Fruit fly (Drosophila melanogaster) whole organism, prepupa: ENCODE results near the gene CG32369.
A peak's percentile ranks its signal among the peaks of the same experiment; 100 is the strongest.

ENCODE experiments used
- Blimp-1 ChIP-seq: fragments of 200-800 bp; sonication (Bioruptor generic); optimal IDR thresholded peaks from 3 replicates; lab custom pipeline; 2017; ENCODE audit warnings: missing biosample characterization, missing genetic modification characterization, mild to moderate bottlenecking, moderate library complexity, missing genetic modification reagents
- CG10631 ChIP-seq: fragments of 200-800 bp; sonication (Bioruptor generic); optimal IDR thresholded peaks from 2 replicates; lab custom pipeline; 2016; ENCODE audit warnings: missing biosample characterization, missing genetic modification characterization
- CG10669 ChIP-seq: fragments of 200-800 bp; sonication (Bioruptor generic); optimal IDR thresholded peaks from 3 replicates; lab custom pipeline; 2018; ENCODE audit warnings: missing biosample characterization, mild to moderate bottlenecking, missing genetic modification characterization, moderate library complexity
- CG11294 ChIP-seq: fragments of 200-800 bp; sonication (Bioruptor generic); IDR thresholded peaks from 2 replicates; pipeline ENCODE4 v1.3.6; 2022; ENCODE audit warnings: missing biosample characterization, missing genetic modification characterization
- CG11762 ChIP-seq: fragments of 200-800 bp; sonication (Bioruptor generic); optimal IDR thresholded peaks from 3 replicates; lab custom pipeline; 2016; ENCODE audit warnings: missing biosample characterization, missing genetic modification characterization; ENCODE audit not compliant: insufficient read depth
- CG11902 ChIP-seq: fragments of 200-800 bp; sonication (Bioruptor generic); optimal IDR thresholded peaks from 3 replicates; lab custom pipeline; 2016; ENCODE audit warnings: missing biosample characterization, missing genetic modification characterization
- CG15336 ChIP-seq: fragments of 200-800 bp; sonication (Bioruptor generic); IDR thresholded peaks from 2 replicates; pipeline ENCODE4 v1.3.6; 2022; ENCODE audit warnings: missing biosample characterization, missing genetic modification characterization
- CG1621 ChIP-seq: fragments of 200-800 bp; sonication (Bioruptor generic); optimal IDR thresholded peaks from 3 replicates; lab custom pipeline; 2018; ENCODE audit warnings: missing biosample characterization, mild to moderate bottlenecking, missing genetic modification characterization
- CG16779 ChIP-seq: fragments of 200-800 bp; sonication (Bioruptor generic); optimal IDR thresholded peaks from 3 replicates; lab custom pipeline; 2017; ENCODE audit warnings: missing biosample characterization, mild to moderate bottlenecking, missing genetic modification characterization
- CG3032 ChIP-seq: fragments of 200-800 bp; optimal IDR thresholded peaks from 2 replicates; lab custom pipeline; 2019; ENCODE audit warnings: missing biosample characterization, mild to moderate bottlenecking, missing genetic modification characterization, moderate library complexity
- CG32006 ChIP-seq: fragments of 200-800 bp; sonication (Bioruptor generic); optimal IDR thresholded peaks from 3 replicates; lab custom pipeline; 2017; ENCODE audit warnings: missing biosample characterization, mild to moderate bottlenecking, missing genetic modification characterization
- CG34406 ChIP-seq: fragments of 200-800 bp; sonication (Bioruptor generic); optimal IDR thresholded peaks from 3 replicates; lab custom pipeline; 2016; ENCODE audit warnings: missing biosample characterization, missing genetic modification characterization
- CG6163 ChIP-seq: fragments of 200-800 bp; sonication (Bioruptor generic); IDR thresholded peaks from 3 replicates; pipeline ENCODE4 v1.3.6; 2022; ENCODE audit warnings: missing biosample characterization, missing genetic modification characterization
- CG6276 ChIP-seq: fragments of 200-800 bp; sonication (Bioruptor generic); optimal IDR thresholded peaks from 2 replicates; lab custom pipeline; 2017; ENCODE audit warnings: missing biosample characterization, mild to moderate bottlenecking, missing genetic modification characterization
- CG6808 ChIP-seq: fragments of 200-800 bp; sonication (Bioruptor generic); optimal IDR thresholded peaks from 3 replicates; lab custom pipeline; 2017; ENCODE audit warnings: missing biosample characterization, missing genetic modification characterization, mild to moderate bottlenecking, moderate library complexity, missing genetic modification reagents
- CG6854 ChIP-seq: fragments of 200-800 bp; sonication (Bioruptor generic); optimal IDR thresholded peaks from 2 replicates; lab custom pipeline; 2017; ENCODE audit warnings: missing biosample characterization, mild to moderate bottlenecking, missing genetic modification characterization
- CG7368 ChIP-seq: fragments of 200-800 bp; sonication (Bioruptor generic); optimal IDR thresholded peaks from 3 replicates; lab custom pipeline; 2016; ENCODE audit warnings: missing biosample characterization, missing genetic modification characterization
- CG8119 ChIP-seq: fragments of 200-800 bp; sonication (Bioruptor generic); IDR thresholded peaks from 3 replicates; pipeline ENCODE4 v1.3.6; 2022; ENCODE audit warnings: missing biosample characterization, missing genetic modification characterization
- CG8632 ChIP-seq: fragments of 200-800 bp; sonication (Bioruptor generic); optimal IDR thresholded peaks from 3 replicates; lab custom pipeline; 2016; ENCODE audit warnings: missing biosample characterization, missing genetic modification characterization
- CG9139 ChIP-seq: fragments of 200-800 bp; sonication (Bioruptor generic); optimal IDR thresholded peaks from 3 replicates; lab custom pipeline; 2017; ENCODE audit warnings: missing biosample characterization, mild to moderate bottlenecking, missing genetic modification characterization
- Eip93F ChIP-seq: fragments of 200-800 bp; sonication (Bioruptor generic); optimal IDR thresholded peaks from 2 replicates; lab custom pipeline; 2016; ENCODE audit warnings: missing biosample characterization, mild to moderate bottlenecking, missing genetic modification characterization
- Ets21C ChIP-seq: fragments of 200-800 bp; sonication (Bioruptor generic); optimal IDR thresholded peaks from 3 replicates; lab custom pipeline; 2016; ENCODE audit warnings: missing biosample characterization, missing genetic modification characterization
- Gug ChIP-seq: fragments of 200-800 bp; sonication (Bioruptor generic); IDR thresholded peaks from 2 replicates; pipeline ENCODE4 v1.3.6; 2022; ENCODE audit warnings: missing biosample characterization, missing genetic modification characterization
- Hr38 ChIP-seq: sonication (Bioruptor generic); optimal IDR thresholded peaks from 2 replicates; lab custom pipeline; 2016; ENCODE audit warnings: missing biosample characterization, missing genetic modification characterization
- Hr39 ChIP-seq: fragments of 200-800 bp; sonication (Bioruptor generic); optimal IDR thresholded peaks from 2 replicates; lab custom pipeline; 2016; ENCODE audit warnings: missing biosample characterization, missing genetic modification characterization
- Hr4 ChIP-seq: fragments of 200-800 bp; sonication (Bioruptor generic); optimal IDR thresholded peaks from 3 replicates; lab custom pipeline; 2016; ENCODE audit warnings: missing biosample characterization, missing genetic modification characterization
- Lpt ChIP-seq: fragments of 200-800 bp; sonication (Bioruptor generic); optimal IDR thresholded peaks from 3 replicates; lab custom pipeline; 2016; ENCODE audit warnings: missing biosample characterization, missing genetic modification characterization
- Met ChIP-seq: fragments of 200-800 bp; sonication (Bioruptor generic); optimal IDR thresholded peaks from 3 replicates; lab custom pipeline; 2016; ENCODE audit warnings: missing biosample characterization, missing genetic modification characterization
- OdsH ChIP-seq: fragments of 200-800 bp; sonication (Bioruptor generic); optimal IDR thresholded peaks from 3 replicates; lab custom pipeline; 2016; ENCODE audit warnings: missing biosample characterization, missing genetic modification characterization
- Smox ChIP-seq: fragments of 200-800 bp; sonication (Bioruptor generic); optimal IDR thresholded peaks from 3 replicates; lab custom pipeline; 2016; ENCODE audit warnings: missing biosample characterization, missing genetic modification characterization
- Sox102F ChIP-seq: fragments of 200-800 bp; sonication (Bioruptor generic); optimal IDR thresholded peaks from 2 replicates; lab custom pipeline; 2016; ENCODE audit warnings: missing biosample characterization, mild to moderate bottlenecking, missing genetic modification characterization
- Sox14 ChIP-seq: fragments of 200-800 bp; sonication (Bioruptor generic); optimal IDR thresholded peaks from 3 replicates; lab custom pipeline; 2016; ENCODE audit warnings: missing biosample characterization, missing genetic modification characterization
- Sox15 ChIP-seq: fragments of 200-800 bp; sonication (Bioruptor generic); optimal IDR thresholded peaks from 3 replicates; lab custom pipeline; 2016; ENCODE audit warnings: missing biosample characterization, missing genetic modification characterization
- achi ChIP-seq: fragments of 200-800 bp; sonication (Bioruptor generic); optimal IDR thresholded peaks from 3 replicates; lab custom pipeline; 2016; ENCODE audit warnings: missing biosample characterization, missing genetic modification characterization
- acj6 ChIP-seq: fragments of 200-800 bp; sonication (Bioruptor generic); optimal IDR thresholded peaks from 3 replicates; lab custom pipeline; 2016; ENCODE audit warnings: missing biosample characterization, missing genetic modification characterization
- cyc ChIP-seq: fragments of 200-800 bp; sonication (Bioruptor generic); optimal IDR thresholded peaks from 3 replicates; lab custom pipeline; 2016; ENCODE audit warnings: missing biosample characterization, missing genetic modification characterization
- dac ChIP-seq: fragments of 200-800 bp; sonication (Bioruptor generic); optimal IDR thresholded peaks from 2 replicates; lab custom pipeline; 2017; ENCODE audit warnings: missing biosample characterization, mild to moderate bottlenecking, missing genetic modification characterization
- dsx ChIP-seq: fragments of 200-800 bp; optimal IDR thresholded peaks from 3 replicates; lab custom pipeline; 2019; ENCODE audit warnings: missing biosample characterization, mild to moderate bottlenecking, missing genetic modification characterization, moderate library complexity; ENCODE audit not compliant: poor library complexity, severe bottlenecking
- eg ChIP-seq: fragments of 200-800 bp; sonication (Bioruptor generic); IDR thresholded peaks from 3 replicates; pipeline ENCODE4 v1.3.6; 2022; ENCODE audit warnings: missing biosample characterization, missing genetic modification characterization
- esn ChIP-seq: fragments of 200-800 bp; sonication (Bioruptor generic); optimal IDR thresholded peaks from 2 replicates; lab custom pipeline; 2016; ENCODE audit warnings: missing biosample characterization, mild to moderate bottlenecking, missing genetic modification characterization, moderate library complexity
- fd59A ChIP-seq: fragments of 200-800 bp; sonication (Bioruptor generic); optimal IDR thresholded peaks from 2 replicates; lab custom pipeline; 2017; ENCODE audit warnings: missing biosample characterization, mild to moderate bottlenecking, missing genetic modification characterization, missing genetic modification reagents
- fkh ChIP-seq: fragments of 200-800 bp; sonication (Bioruptor generic); optimal IDR thresholded peaks from 3 replicates; lab custom pipeline; 2017; ENCODE audit warnings: missing biosample characterization, mild to moderate bottlenecking, missing genetic modification characterization, moderate library complexity
- net ChIP-seq: fragments of 200-800 bp; sonication (Bioruptor generic); optimal IDR thresholded peaks from 3 replicates; lab custom pipeline; 2016; ENCODE audit warnings: missing biosample characterization, missing genetic modification characterization
- pdm3 ChIP-seq: fragments of 200-800 bp; sonication (Bioruptor generic); optimal IDR thresholded peaks from 3 replicates; lab custom pipeline; 2016; ENCODE audit warnings: missing biosample characterization, missing genetic modification characterization
- salr ChIP-seq, 2 experiments: fragments of 200-800 bp; sonication (Bioruptor generic); optimal IDR thresholded peaks; 3 replicates each; lab custom pipeline; 2016 to 2018; ENCODE audit warnings: missing biosample characterization in 2 of 2, missing genetic modification characterization in 2 of 2, mild to moderate bottlenecking in 1 of 2
- spab ChIP-seq: fragments of 200-800 bp; sonication (Bioruptor generic); optimal IDR thresholded peaks from 2 replicates; lab custom pipeline; 2017; ENCODE audit warnings: missing biosample characterization, mild to moderate bottlenecking, missing genetic modification characterization, missing genetic modification reagents
- ss ChIP-seq, 2 experiments: fragments of 200-800 bp; sonication (Bioruptor generic); optimal IDR thresholded peaks; 2 replicates in 1 of 2; 3 replicates in 1 of 2; lab custom pipeline; 2017 to 2018; ENCODE audit warnings: mild to moderate bottlenecking in 2 of 2, missing biosample characterization in 2 of 2, missing genetic modification characterization in 2 of 2, moderate library complexity in 1 of 2
- svp ChIP-seq: fragments of 200-800 bp; sonication (Bioruptor generic); peaks from one replicate; lab custom pipeline; 2016; ENCODE audit warnings: missing biosample characterization, missing genetic modification characterization
- topi ChIP-seq: fragments of 200-800 bp; sonication (Bioruptor generic); optimal IDR thresholded peaks from 3 replicates; lab custom pipeline; 2016; ENCODE audit warnings: missing biosample characterization, missing genetic modification characterization
- vri ChIP-seq: fragments of 200-800 bp; sonication (Bioruptor generic); optimal IDR thresholded peaks from 3 replicates; lab custom pipeline; 2016; ENCODE audit warnings: missing biosample characterization, mild to moderate bottlenecking, missing genetic modification characterization

CG32369 gene

DNA sequence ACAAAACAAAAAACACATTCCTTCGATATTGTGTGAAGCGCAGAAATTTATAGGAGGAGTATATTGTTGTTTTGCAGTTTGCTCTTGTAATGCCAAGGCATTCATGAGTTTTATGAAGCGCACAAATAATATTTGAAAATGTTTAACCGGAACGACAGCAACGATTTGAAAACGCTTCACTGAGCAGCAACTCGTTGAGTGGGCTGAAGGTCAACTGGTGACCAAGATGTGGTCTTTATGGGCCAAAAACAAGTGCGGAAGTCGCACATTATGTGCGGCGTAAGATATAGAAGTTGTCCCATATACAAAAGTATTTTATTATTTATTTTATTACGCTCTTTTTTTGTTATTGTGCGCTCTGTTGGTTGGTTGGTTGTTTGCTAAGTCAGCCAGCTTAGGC, 23.4 kb downstream of the CG32369 start:
- TF ChIP-seq fkh (GFP tag; lab: Kevin White, UChicago) (peak; percentile 10), CG3032 (no peak)

DNA sequence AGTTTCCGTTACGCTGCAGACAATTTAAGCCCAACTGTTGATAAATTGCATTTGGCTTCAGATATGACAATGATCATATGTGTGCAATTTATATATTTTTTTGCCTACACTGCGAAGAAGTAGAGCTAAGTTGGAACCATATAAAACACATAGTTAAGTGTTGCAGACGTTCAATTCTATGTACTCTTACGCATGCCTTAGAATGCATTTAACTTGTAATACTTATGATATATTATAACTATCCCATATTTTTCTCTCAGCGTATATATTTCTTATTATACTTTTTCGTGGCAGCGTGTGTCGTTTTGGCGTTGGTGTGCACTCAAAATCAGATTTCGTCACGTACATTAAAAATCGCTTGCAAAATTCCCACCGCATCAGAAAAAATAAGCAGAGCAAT, 26.2 kb downstream of the CG32369 start:
- TF ChIP-seq dsx (GFP tag; lab: Kevin White, UChicago), result no peak
- peak; percentile 69 for TF ChIP-seq CG34406
- no peak for TF ChIP-seq CG32006
- no peak for TF ChIP-seq CG10669 (GFP tag; lab: Kevin White, UChicago)
- no peak for TF ChIP-seq spab
- TF ChIP-seq Lpt (GFP tag; lab: Kevin White, UChicago), result no peak
- TF ChIP-seq CG9139, result no peak
- no peak for TF ChIP-seq eg (GFP tag; lab: Robert Waterston, UW)
- TF ChIP-seq CG8119, result no peak; the same call in 1 of the 3 replicates
- TF ChIP-seq Smox (GFP tag; lab: Kevin White, UChicago), result peak; percentile 76
- TF ChIP-seq fkh (GFP tag; lab: Kevin White, UChicago), result no peak
- TF ChIP-seq CG7368 (GFP tag; lab: Kevin White, UChicago), result no peak
- TF ChIP-seq CG6808 (GFP tag; lab: Kevin White, UChicago), result no peak
- peak; percentile 66 for TF ChIP-seq pdm3 (GFP tag; lab: Kevin White, UChicago)
- peak; percentile 55 for TF ChIP-seq CG6276 (GFP tag; lab: Kevin White, UChicago)
- TF ChIP-seq fd59A (GFP tag; lab: Kevin White, UChicago), result no peak
- TF ChIP-seq Sox14 (GFP tag; lab: Kevin White, UChicago), result peak; percentile 62
- TF ChIP-seq ss (GFP tag; optimal IDR thresholded peaks at IDR 0.05; lab: Kevin White, UChicago), result no peak
- peak; percentile 24 for TF ChIP-seq Blimp-1 (GFP tag; lab: Kevin White, UChicago)
- TF ChIP-seq CG6854, result no peak
- TF ChIP-seq topi, result peak; percentile 81
- TF ChIP-seq achi (GFP tag; lab: Kevin White, UChicago), result peak; percentile 57
- peak; percentile 78 for TF ChIP-seq Met (GFP tag; lab: Kevin White, UChicago)
- no peak for TF ChIP-seq CG1621 (tag; lab: Kevin White, UChicago)
- TF ChIP-seq Eip93F (GFP tag; lab: Kevin White, UChicago), result no peak
- peak; percentile 48 for TF ChIP-seq Ets21C (GFP tag; lab: Kevin White, UChicago)
- TF ChIP-seq svp (GFP tag; lab: Kevin White, UChicago), result peak; percentile 90
- peak; percentile 61 for TF ChIP-seq CG11762 (GFP tag; lab: Kevin White, UChicago)
- peak; percentile 60; the same call in 1 of the 2 replicates for TF ChIP-seq CG11294 (GFP tag; lab: Robert Waterston, UW)
- peak; percentile 79 for TF ChIP-seq Hr39
- TF ChIP-seq CG8632 (GFP tag; lab: Kevin White, UChicago), result peak; percentile 55
- peak; percentile 67 for TF ChIP-seq acj6 (GFP tag; lab: Kevin White, UChicago)
- TF ChIP-seq CG11902 (GFP tag; lab: Kevin White, UChicago), result peak; percentile 60
- peak; percentile 41 for TF ChIP-seq CG10631
- TF ChIP-seq net (GFP tag; lab: Kevin White, UChicago), result peak; percentile 69
- TF ChIP-seq vri, result peak; percentile 64
- TF ChIP-seq OdsH (GFP tag; lab: Kevin White, UChicago), result peak; percentile 68
- no peak; the same call in 1 of the 2 replicates for TF ChIP-seq Gug (GFP tag; lab: Robert Waterston, UW)
- peak; percentile 76 for TF ChIP-seq CG15336 (GFP tag; lab: Robert Waterston, UW)
- TF ChIP-seq Hr4 (GFP tag; lab: Kevin White, UChicago), result peak; percentile 68
- TF ChIP-seq Sox15 (GFP tag; lab: Kevin White, UChicago), result peak; percentile 43
- peak in 1 of 2 experiments; percentile 8 for TF ChIP-seq salr (GFP tag; optimal IDR thresholded peaks at IDR 0.05; lab: Kevin White, UChicago)
- peak; percentile 71 for TF ChIP-seq Sox102F (GFP tag; lab: Kevin White, UChicago)
- TF ChIP-seq esn (GFP tag; lab: Kevin White, UChicago), result peak; percentile 75
- no peak for TF ChIP-seq dac
- peak; percentile 79 for TF ChIP-seq cyc (GFP tag; lab: Kevin White, UChicago)
- TF ChIP-seq CG16779, result no peak
- no peak; the same call in 2 of the 3 replicates for TF ChIP-seq CG6163
- TF ChIP-seq Hr38 (GFP tag; lab: Kevin White, UChicago), result no peak
